Fruit fly (Drosophila melanogaster): Measurements from ENCODE around the gene Vps4.

Vps4 gene

DNA sequence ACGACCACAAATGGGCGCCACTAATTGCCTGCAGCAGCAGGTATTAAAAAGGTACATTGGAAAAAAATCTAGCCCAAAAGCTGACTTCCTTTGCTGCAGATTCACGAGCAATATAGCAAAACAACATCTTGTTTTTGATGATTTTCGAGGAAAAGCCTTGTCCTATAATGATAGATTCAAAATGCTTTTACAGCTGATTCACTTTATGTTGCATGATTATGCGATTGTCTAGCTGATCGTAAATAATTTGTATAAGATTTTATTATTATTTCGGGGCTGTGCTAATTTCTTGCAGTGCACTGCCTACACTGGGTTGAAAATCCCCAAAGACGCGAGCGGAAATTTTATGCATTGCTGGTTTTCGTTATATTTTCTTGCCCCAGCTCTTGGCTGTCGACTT lies 7.0 kb downstream of the Vps4 start (continued):
- TF ChIP-seq spab (GFP tag; optimal IDR thresholded peaks at IDR 0.05) (no peak), Met (GFP tag; optimal IDR thresholded peaks at IDR 0.05) (peak; percentile 45), Lpt (GFP tag; optimal IDR thresholded peaks at IDR 0.05) (peak; percentile 41), Ets96B (tag; optimal IDR thresholded peaks at IDR 0.05) (no peak), CG15336 (GFP tag; IDR thresholded peaks at IDR 0.05) (peak; percentile 70), pdm3 (GFP tag; optimal IDR thresholded peaks at IDR 0.05) (peak; percentile 37), CG3919 (GFP tag; optimal IDR thresholded peaks at IDR 0.05) (peak; percentile 39), CG8319 (GFP tag; optimal IDR thresholded peaks at IDR 0.05) (no peak), eg (GFP tag; IDR thresholded peaks at IDR 0.05) (peak; percentile 51; the same call in 2 of the 3 replicates), CG10631 (GFP tag; optimal IDR thresholded peaks at IDR 0.05) (peak; percentile 23), fd59A (GFP tag; optimal IDR thresholded peaks at IDR 0.05) (no peak), esn (GFP tag; optimal IDR thresholded peaks at IDR 0.05) (peak; percentile 22), CG9139 (GFP tag; optimal IDR thresholded peaks at IDR 0.05) (no peak), CG11902 (GFP tag; optimal IDR thresholded peaks at IDR 0.05) (no peak), net (GFP tag; optimal IDR thresholded peaks at IDR 0.05) (peak; percentile 12), CG11762 (GFP tag; optimal IDR thresholded peaks at IDR 0.05; ENCODE audit: insufficient read depth) (no peak), CG6792 (GFP tag; optimal IDR thresholded peaks at IDR 0.05) (peak; percentile 33), dac (GFP tag; optimal IDR thresholded peaks at IDR 0.05) (peak; percentile 30), CG31627 (GFP tag; optimal IDR thresholded peaks at IDR 0.05) (peak; percentile 2), ss (GFP tag; optimal IDR thresholded peaks at IDR 0.05) (no peak)

DNA sequence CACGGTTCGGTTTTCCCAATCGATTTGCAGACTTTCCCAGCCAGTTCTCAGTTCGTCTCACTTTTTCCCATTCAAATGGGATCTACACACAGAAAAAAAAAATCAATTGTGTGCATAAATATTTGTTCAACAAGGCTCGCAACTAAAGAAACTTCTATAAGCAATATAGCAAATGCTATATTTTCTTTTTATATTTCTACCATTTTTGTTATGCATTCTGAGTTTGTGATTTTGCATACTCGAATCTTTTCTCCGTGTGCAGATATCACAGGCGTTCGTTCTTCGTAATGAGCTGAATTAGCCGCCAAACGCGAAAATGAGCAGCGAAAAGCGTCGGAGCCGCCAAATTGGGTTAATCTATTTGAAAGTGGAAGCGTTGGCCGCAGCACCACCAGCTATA lies 8.4 kb downstream of the Vps4 start:
- TF ChIP-seq CG6276 (GFP tag; optimal IDR thresholded peaks at IDR 0.05) (peak; percentile 22), eg (GFP tag; IDR thresholded peaks at IDR 0.05) (peak; percentile 68), CG32006 (GFP tag; optimal IDR thresholded peaks at IDR 0.05) (peak; percentile 62), CG8119 (GFP tag; IDR thresholded peaks at IDR 0.05) (peak; percentile 52; the same call in 1 of the 3 replicates), OdsH (GFP tag; optimal IDR thresholded peaks at IDR 0.05) (peak; percentile 9), Eip78C (GFP tag) (peak; percentile 52), CG11294 (GFP tag; IDR thresholded peaks at IDR 0.05) (no peak), Hr4 (GFP tag; optimal IDR thresholded peaks at IDR 0.05) (peak; percentile 21), CG15336 (GFP tag; IDR thresholded peaks at IDR 0.05) (peak; percentile 73), CG6163 (GFP tag; IDR thresholded peaks at IDR 0.05) (peak; percentile 27; the same call in 1 of the 3 replicates), CG8319 (GFP tag; optimal IDR thresholded peaks at IDR 0.05) (no peak)

DNA sequence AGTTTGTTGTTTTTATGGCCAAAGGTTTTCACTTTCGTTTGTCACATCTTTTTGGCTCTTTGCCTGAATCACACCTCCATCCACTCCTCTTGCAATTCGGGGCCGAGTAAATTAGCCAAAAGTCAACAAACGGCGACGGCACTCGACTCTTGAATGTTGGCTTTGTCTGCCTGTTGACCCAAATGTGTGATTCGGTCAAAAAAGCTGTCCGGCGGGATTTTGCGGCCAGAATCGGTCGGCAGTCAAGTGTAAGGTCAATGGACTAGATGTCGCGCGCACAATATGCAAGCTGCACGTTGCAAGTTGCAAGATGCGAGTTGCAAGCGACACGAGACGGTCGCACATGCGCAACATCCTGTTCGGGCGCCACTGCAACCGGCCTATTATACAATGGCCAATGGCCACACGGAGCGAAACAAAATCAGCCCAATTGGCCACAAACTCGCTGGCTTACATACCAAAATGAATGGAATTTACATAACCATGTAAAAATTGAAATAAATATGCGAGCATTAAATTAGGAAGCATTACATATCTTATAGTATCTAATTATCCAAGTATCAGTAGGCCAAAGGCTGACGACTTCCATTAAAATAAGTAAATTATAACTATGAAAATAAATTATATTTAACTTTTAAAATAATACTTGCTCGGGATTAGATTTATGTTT lies 10.2 kb downstream of the Vps4 start:
- TF ChIP-seq Blimp-1 (GFP tag; optimal IDR thresholded peaks at IDR 0.05): peak; percentile 87
- TF ChIP-seq CG3919 (GFP tag; optimal IDR thresholded peaks at IDR 0.05): peak; percentile 36
- no peak for TF ChIP-seq Hr39 (GFP tag; optimal IDR thresholded peaks at IDR 0.05)
- TF ChIP-seq CG10631 (GFP tag; optimal IDR thresholded peaks at IDR 0.05): peak; percentile 6
- peak; percentile 21 for TF ChIP-seq OdsH (GFP tag; optimal IDR thresholded peaks at IDR 0.05)
- no peak for TF ChIP-seq Sox102F (GFP tag; optimal IDR thresholded peaks at IDR 0.05)
- peak; percentile 26 for TF ChIP-seq CG8632 (GFP tag; optimal IDR thresholded peaks at IDR 0.05)
- TF ChIP-seq CG9139 (GFP tag; optimal IDR thresholded peaks at IDR 0.05): no peak
- TF ChIP-seq Lpt (GFP tag; optimal IDR thresholded peaks at IDR 0.05): peak; percentile 7
- TF ChIP-seq CG31627 (GFP tag; optimal IDR thresholded peaks at IDR 0.05): no peak
- no peak for TF ChIP-seq fkh (GFP tag; optimal IDR thresholded peaks at IDR 0.05)
- no peak for TF ChIP-seq Ets21C (GFP tag; optimal IDR thresholded peaks at IDR 0.05)
- peak; percentile 13 for TF ChIP-seq dac (GFP tag; optimal IDR thresholded peaks at IDR 0.05)
- no peak for TF ChIP-seq Eip93F (GFP tag; optimal IDR thresholded peaks at IDR 0.05)
- TF ChIP-seq Eip75B (GFP tag; optimal IDR thresholded peaks at IDR 0.05): no peak
- peak; percentile 14 for TF ChIP-seq CG34406 (GFP tag; optimal IDR thresholded peaks at IDR 0.05)
- TF ChIP-seq Ets96B (tag; optimal IDR thresholded peaks at IDR 0.05): no peak
- no peak for TF ChIP-seq CG16779 (tag; optimal IDR thresholded peaks at IDR 0.05)
- TF ChIP-seq pdm3 (GFP tag; optimal IDR thresholded peaks at IDR 0.05): peak; percentile 3
- peak; percentile 62 for TF ChIP-seq Eip78C (GFP tag)
- TF ChIP-seq acj6 (GFP tag; optimal IDR thresholded peaks at IDR 0.05): peak; percentile 24
- no peak for TF ChIP-seq esn (GFP tag; optimal IDR thresholded peaks at IDR 0.05)
- TF ChIP-seq CG6792 (GFP tag; optimal IDR thresholded peaks at IDR 0.05): peak; percentile 32
- TF ChIP-seq CG6276 (GFP tag; optimal IDR thresholded peaks at IDR 0.05): peak; percentile 40
- TF ChIP-seq CG15336 (GFP tag; IDR thresholded peaks at IDR 0.05): peak; percentile 47
- no peak for TF ChIP-seq CG11902 (GFP tag; optimal IDR thresholded peaks at IDR 0.05)
- peak; percentile 11 for TF ChIP-seq Hr4 (GFP tag; optimal IDR thresholded peaks at IDR 0.05)
- TF ChIP-seq CG32006 (GFP tag; optimal IDR thresholded peaks at IDR 0.05): peak; percentile 68
- TF ChIP-seq svp (GFP tag): peak; percentile 54
- TF ChIP-seq achi (GFP tag; optimal IDR thresholded peaks at IDR 0.05): peak; percentile 13
- no peak for TF ChIP-seq CG4318 (GFP tag; optimal IDR thresholded peaks at IDR 0.05)
- TF ChIP-seq net (GFP tag; optimal IDR thresholded peaks at IDR 0.05): peak; percentile 0
- TF ChIP-seq Hr38 (GFP tag; optimal IDR thresholded peaks at IDR 0.05): no peak
- TF ChIP-seq salr (GFP tag; optimal IDR thresholded peaks at IDR 0.05): peak in 1 of 2 experiments; percentile 18

Data from whole organism, prepupa.